Fruit fly (Drosophila melanogaster): ENCODE data around the gene Cpsf5.

The Cpsf5 gene

dm6 chr3L:9441907-9442479 lies 31.2 kb downstream of the Cpsf5 start, which contains the start of the genes Bet3 and Nf-YA (continued):
- peak; percentile 17 for TF ChIP-seq Met (GFP tag; optimal IDR thresholded peaks at IDR 0.05)
- TF ChIP-seq CG6808 (GFP tag; optimal IDR thresholded peaks at IDR 0.05) = no peak
- TF ChIP-seq CG4318 (GFP tag; optimal IDR thresholded peaks at IDR 0.05) = no peak
- no peak for TF ChIP-seq Lpt (GFP tag; optimal IDR thresholded peaks at IDR 0.05)
- TF ChIP-seq achi (GFP tag; optimal IDR thresholded peaks at IDR 0.05) = peak; percentile 31
- no peak for TF ChIP-seq ss (GFP tag; optimal IDR thresholded peaks at IDR 0.05)
- TF ChIP-seq CG31627 (GFP tag; optimal IDR thresholded peaks at IDR 0.05) = peak; percentile 44
- peak; percentile 48 for TF ChIP-seq Sox14 (GFP tag; optimal IDR thresholded peaks at IDR 0.05)
- peak; percentile 12 for TF ChIP-seq CG6792 (GFP tag; optimal IDR thresholded peaks at IDR 0.05)
- TF ChIP-seq CG1621 (tag; optimal IDR thresholded peaks at IDR 0.05) = no peak
- TF ChIP-seq dac (GFP tag; optimal IDR thresholded peaks at IDR 0.05) = no peak
- no peak for TF ChIP-seq CG16779 (tag; optimal IDR thresholded peaks at IDR 0.05)
- TF ChIP-seq CG34406 (GFP tag; optimal IDR thresholded peaks at IDR 0.05) = no peak
- no peak for TF ChIP-seq CG8632 (GFP tag; optimal IDR thresholded peaks at IDR 0.05)
- peak; percentile 43 for TF ChIP-seq CG3032 (tag; optimal IDR thresholded peaks at IDR 0.05)
- no peak for TF ChIP-seq Smox (GFP tag; optimal IDR thresholded peaks at IDR 0.05)
- TF ChIP-seq spab (GFP tag; optimal IDR thresholded peaks at IDR 0.05) = no peak
- TF ChIP-seq fkh (GFP tag; optimal IDR thresholded peaks at IDR 0.05) = no peak
- no peak for TF ChIP-seq Gug (GFP tag; IDR thresholded peaks at IDR 0.05)
- no peak for TF ChIP-seq CG9139 (GFP tag; optimal IDR thresholded peaks at IDR 0.05)
- TF ChIP-seq Sox102F (GFP tag; optimal IDR thresholded peaks at IDR 0.05) = no peak
- no peak for TF ChIP-seq CG8319 (GFP tag; optimal IDR thresholded peaks at IDR 0.05)

DNA sequence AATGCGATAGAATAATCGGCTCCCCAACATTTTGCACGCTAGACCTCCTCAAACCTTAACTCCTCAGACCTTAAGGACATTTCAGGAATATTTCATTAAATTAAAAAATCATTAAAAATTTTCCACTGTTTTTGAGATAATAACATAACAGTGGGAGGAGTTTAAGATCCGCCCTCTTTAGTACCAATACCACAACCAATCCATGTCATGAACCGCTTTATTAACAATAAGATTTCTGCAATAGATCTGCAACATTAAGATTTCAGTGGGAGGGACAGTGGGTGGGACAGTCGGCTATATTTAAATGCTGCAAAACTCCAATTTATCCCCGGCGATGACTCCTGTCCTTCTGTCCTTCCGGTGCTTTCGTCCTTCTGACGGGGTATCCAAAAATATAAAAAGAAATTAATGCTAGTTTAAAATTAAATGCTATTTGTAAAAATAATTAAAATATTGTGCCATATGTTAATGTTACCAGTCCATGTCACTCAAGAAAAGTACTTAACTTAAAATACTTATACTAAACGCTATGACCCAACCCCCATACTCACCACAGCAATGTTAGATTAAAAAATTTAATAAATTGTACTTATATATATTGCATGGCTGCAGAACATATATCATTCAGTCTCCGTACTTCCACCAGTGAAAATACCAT lies 31.9 kb downstream of the Cpsf5 start, which contains the start of gene Srg3:
TSS of gene Srg3 (plus strand) at position 608 of the 658 bp plus-strand sequence.
- TF ChIP-seq CG32006 (GFP tag; optimal IDR thresholded peaks at IDR 0.05) = peak; percentile 26
- TF ChIP-seq svp (GFP tag) = peak; percentile 68
- no peak for TF ChIP-seq Sox14 (GFP tag; optimal IDR thresholded peaks at IDR 0.05)

DNA sequence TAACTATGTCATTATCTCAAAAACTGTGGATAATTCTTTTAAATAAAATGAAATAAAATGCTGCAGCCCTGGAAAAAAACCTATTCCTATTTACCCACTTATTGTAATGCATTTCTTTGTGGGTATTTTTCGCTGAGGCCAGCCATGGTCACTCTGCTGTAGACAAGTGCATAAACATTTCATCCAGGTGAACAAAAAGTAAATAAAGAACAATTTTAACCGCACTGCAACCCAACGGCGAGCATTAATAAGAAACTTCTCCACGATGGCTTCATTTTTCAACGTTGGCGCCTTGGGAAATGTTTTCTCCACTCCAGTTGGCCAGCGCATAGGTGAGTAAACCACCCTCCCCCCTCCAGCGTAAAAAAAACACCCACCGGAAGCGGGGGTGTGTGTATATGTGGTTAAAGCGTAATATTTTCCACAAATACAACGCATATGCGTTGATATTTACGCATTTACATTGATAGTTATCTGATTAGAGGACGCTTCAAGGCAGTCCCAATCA lies 35.9 kb downstream of the Cpsf5 start, which contains the start of gene CG3529:
TSS of gene CG3529 (plus strand) at position 134 of the 508 bp plus-strand sequence.
- TF ChIP-seq CG3032 (tag; optimal IDR thresholded peaks at IDR 0.05) (peak; percentile 7), pdm3 (GFP tag; optimal IDR thresholded peaks at IDR 0.05) (peak; percentile 4), Lpt (GFP tag; optimal IDR thresholded peaks at IDR 0.05) (no peak), CG8632 (GFP tag; optimal IDR thresholded peaks at IDR 0.05) (no peak), fkh (GFP tag; optimal IDR thresholded peaks at IDR 0.05) (peak; percentile 92), acj6 (GFP tag; optimal IDR thresholded peaks at IDR 0.05) (no peak), CG11294 (GFP tag; IDR thresholded peaks at IDR 0.05) (no peak), Hr38 (GFP tag; optimal IDR thresholded peaks at IDR 0.05) (no peak), Blimp-1 (GFP tag; optimal IDR thresholded peaks at IDR 0.05) (no peak), Sox102F (GFP tag; optimal IDR thresholded peaks at IDR 0.05) (no peak), CG1621 (tag; optimal IDR thresholded peaks at IDR 0.05) (peak; percentile 21), CG11762 (GFP tag; optimal IDR thresholded peaks at IDR 0.05; ENCODE audit: insufficient read depth) (no peak), CG9139 (GFP tag; optimal IDR thresholded peaks at IDR 0.05) (no peak), cyc (GFP tag; optimal IDR thresholded peaks at IDR 0.05) (peak; percentile 26), Sox14 (GFP tag; optimal IDR thresholded peaks at IDR 0.05) (peak; percentile 25), achi (GFP tag; optimal IDR thresholded peaks at IDR 0.05) (no peak), CG31627 (GFP tag; optimal IDR thresholded peaks at IDR 0.05) (peak; percentile 5), Smox (GFP tag; optimal IDR thresholded peaks at IDR 0.05) (peak; percentile 24), CG10631 (GFP tag; optimal IDR thresholded peaks at IDR 0.05) (peak; percentile 25), Met (GFP tag; optimal IDR thresholded peaks at IDR 0.05) (peak; percentile 47), CG16779 (tag; optimal IDR thresholded peaks at IDR 0.05) (peak; percentile 8), CG6808 (GFP tag; optimal IDR thresholded peaks at IDR 0.05) (peak; percentile 62), CG3919 (GFP tag; optimal IDR thresholded peaks at IDR 0.05) (no peak), topi (GFP tag; optimal IDR thresholded peaks at IDR 0.05) (no peak), lz (GFP tag; optimal IDR thresholded peaks at IDR 0.05) (peak; percentile 26), salr (GFP tag; optimal IDR thresholded peaks at IDR 0.05) (no peak), dac (GFP tag; optimal IDR thresholded peaks at IDR 0.05) (no peak), Eip78C (GFP tag) (peak; percentile 72), CG6163 (GFP tag; IDR thresholded peaks at IDR 0.05) (0 out of 3 replicates have a peak, but pooled peaks have one; percentile 38), esn (GFP tag; optimal IDR thresholded peaks at IDR 0.05) (peak; percentile 29), OdsH (GFP tag; optimal IDR thresholded peaks at IDR 0.05) (peak; percentile 8), Eip93F (GFP tag; optimal IDR thresholded peaks at IDR 0.05) (no peak), Gug (GFP tag; IDR thresholded peaks at IDR 0.05) (no peak), CG8319 (GFP tag; optimal IDR thresholded peaks at IDR 0.05) (no peak), Eip75B (GFP tag; optimal IDR thresholded peaks at IDR 0.05) (peak; percentile 33), eg (GFP tag; IDR thresholded peaks at IDR 0.05) (no peak)
